Fruit fly (Drosophila melanogaster) whole organism, prepupa: ENCODE data around the gene Acer.

Experiments used
- CG10631 ChIP-seq: fragments of 200-800 bp; sonication (Bioruptor generic); optimal IDR thresholded peaks from 2 replicates; lab custom pipeline; 2016; ENCODE audit warnings: missing biosample characterization, missing genetic modification characterization
- CG10669 ChIP-seq: fragments of 200-800 bp; sonication (Bioruptor generic); optimal IDR thresholded peaks from 3 replicates; lab custom pipeline; 2018; ENCODE audit warnings: missing biosample characterization, mild to moderate bottlenecking, missing genetic modification characterization, moderate library complexity
- CG11294 ChIP-seq: fragments of 200-800 bp; sonication (Bioruptor generic); IDR thresholded peaks from 2 replicates; pipeline ENCODE4 v1.3.6; 2022; ENCODE audit warnings: missing biosample characterization, missing genetic modification characterization
- CG11762 ChIP-seq: fragments of 200-800 bp; sonication (Bioruptor generic); optimal IDR thresholded peaks from 3 replicates; lab custom pipeline; 2016; ENCODE audit warnings: missing biosample characterization, missing genetic modification characterization; ENCODE audit not compliant: insufficient read depth
- CG11902 ChIP-seq: fragments of 200-800 bp; sonication (Bioruptor generic); optimal IDR thresholded peaks from 3 replicates; lab custom pipeline; 2016; ENCODE audit warnings: missing biosample characterization, missing genetic modification characterization
- CG15336 ChIP-seq: fragments of 200-800 bp; sonication (Bioruptor generic); IDR thresholded peaks from 2 replicates; pipeline ENCODE4 v1.3.6; 2022; ENCODE audit warnings: missing biosample characterization, missing genetic modification characterization
- CG1621 ChIP-seq: fragments of 200-800 bp; sonication (Bioruptor generic); optimal IDR thresholded peaks from 3 replicates; lab custom pipeline; 2018; ENCODE audit warnings: missing biosample characterization, mild to moderate bottlenecking, missing genetic modification characterization
- CG16779 ChIP-seq: fragments of 200-800 bp; sonication (Bioruptor generic); optimal IDR thresholded peaks from 3 replicates; lab custom pipeline; 2017; ENCODE audit warnings: missing biosample characterization, mild to moderate bottlenecking, missing genetic modification characterization
- CG3032 ChIP-seq: fragments of 200-800 bp; optimal IDR thresholded peaks from 2 replicates; lab custom pipeline; 2019; ENCODE audit warnings: missing biosample characterization, mild to moderate bottlenecking, missing genetic modification characterization, moderate library complexity
- CG32006 ChIP-seq: fragments of 200-800 bp; sonication (Bioruptor generic); optimal IDR thresholded peaks from 3 replicates; lab custom pipeline; 2017; ENCODE audit warnings: missing biosample characterization, mild to moderate bottlenecking, missing genetic modification characterization
- CG6792 ChIP-seq: fragments of 200-800 bp; sonication (Bioruptor generic); optimal IDR thresholded peaks from 3 replicates; lab custom pipeline; 2016; ENCODE audit warnings: missing biosample characterization, missing genetic modification characterization
- CG6854 ChIP-seq: fragments of 200-800 bp; sonication (Bioruptor generic); optimal IDR thresholded peaks from 2 replicates; lab custom pipeline; 2017; ENCODE audit warnings: missing biosample characterization, mild to moderate bottlenecking, missing genetic modification characterization
- CG7368 ChIP-seq: fragments of 200-800 bp; sonication (Bioruptor generic); optimal IDR thresholded peaks from 3 replicates; lab custom pipeline; 2016; ENCODE audit warnings: missing biosample characterization, missing genetic modification characterization
- CG8119 ChIP-seq: fragments of 200-800 bp; sonication (Bioruptor generic); IDR thresholded peaks from 3 replicates; pipeline ENCODE4 v1.3.6; 2022; ENCODE audit warnings: missing biosample characterization, missing genetic modification characterization
- CG8632 ChIP-seq: fragments of 200-800 bp; sonication (Bioruptor generic); optimal IDR thresholded peaks from 3 replicates; lab custom pipeline; 2016; ENCODE audit warnings: missing biosample characterization, missing genetic modification characterization
- Eip78C ChIP-seq: fragments of 200-800 bp; sonication (Bioruptor generic); peaks from one replicate; lab custom pipeline; 2016; ENCODE audit warnings: missing biosample characterization, missing genetic modification characterization
- Eip93F ChIP-seq: fragments of 200-800 bp; sonication (Bioruptor generic); optimal IDR thresholded peaks from 2 replicates; lab custom pipeline; 2016; ENCODE audit warnings: missing biosample characterization, mild to moderate bottlenecking, missing genetic modification characterization
- Ets21C ChIP-seq: fragments of 200-800 bp; sonication (Bioruptor generic); optimal IDR thresholded peaks from 3 replicates; lab custom pipeline; 2016; ENCODE audit warnings: missing biosample characterization, missing genetic modification characterization
- Gug ChIP-seq: fragments of 200-800 bp; sonication (Bioruptor generic); IDR thresholded peaks from 2 replicates; pipeline ENCODE4 v1.3.6; 2022; ENCODE audit warnings: missing biosample characterization, missing genetic modification characterization
- Hr39 ChIP-seq: fragments of 200-800 bp; sonication (Bioruptor generic); optimal IDR thresholded peaks from 2 replicates; lab custom pipeline; 2016; ENCODE audit warnings: missing biosample characterization, missing genetic modification characterization
- Hr4 ChIP-seq: fragments of 200-800 bp; sonication (Bioruptor generic); optimal IDR thresholded peaks from 3 replicates; lab custom pipeline; 2016; ENCODE audit warnings: missing biosample characterization, missing genetic modification characterization
- Lpt ChIP-seq: fragments of 200-800 bp; sonication (Bioruptor generic); optimal IDR thresholded peaks from 3 replicates; lab custom pipeline; 2016; ENCODE audit warnings: missing biosample characterization, missing genetic modification characterization
- Met ChIP-seq: fragments of 200-800 bp; sonication (Bioruptor generic); optimal IDR thresholded peaks from 3 replicates; lab custom pipeline; 2016; ENCODE audit warnings: missing biosample characterization, missing genetic modification characterization
- OdsH ChIP-seq: fragments of 200-800 bp; sonication (Bioruptor generic); optimal IDR thresholded peaks from 3 replicates; lab custom pipeline; 2016; ENCODE audit warnings: missing biosample characterization, missing genetic modification characterization
- Smox ChIP-seq: fragments of 200-800 bp; sonication (Bioruptor generic); optimal IDR thresholded peaks from 3 replicates; lab custom pipeline; 2016; ENCODE audit warnings: missing biosample characterization, missing genetic modification characterization
- Sox102F ChIP-seq: fragments of 200-800 bp; sonication (Bioruptor generic); optimal IDR thresholded peaks from 2 replicates; lab custom pipeline; 2016; ENCODE audit warnings: missing biosample characterization, mild to moderate bottlenecking, missing genetic modification characterization
- Sox14 ChIP-seq: fragments of 200-800 bp; sonication (Bioruptor generic); optimal IDR thresholded peaks from 3 replicates; lab custom pipeline; 2016; ENCODE audit warnings: missing biosample characterization, missing genetic modification characterization
- Sox15 ChIP-seq: fragments of 200-800 bp; sonication (Bioruptor generic); optimal IDR thresholded peaks from 3 replicates; lab custom pipeline; 2016; ENCODE audit warnings: missing biosample characterization, missing genetic modification characterization
- achi ChIP-seq: fragments of 200-800 bp; sonication (Bioruptor generic); optimal IDR thresholded peaks from 3 replicates; lab custom pipeline; 2016; ENCODE audit warnings: missing biosample characterization, missing genetic modification characterization
- dsx ChIP-seq: fragments of 200-800 bp; optimal IDR thresholded peaks from 3 replicates; lab custom pipeline; 2019; ENCODE audit warnings: missing biosample characterization, mild to moderate bottlenecking, missing genetic modification characterization, moderate library complexity; ENCODE audit not compliant: poor library complexity, severe bottlenecking
- esn ChIP-seq: fragments of 200-800 bp; sonication (Bioruptor generic); optimal IDR thresholded peaks from 2 replicates; lab custom pipeline; 2016; ENCODE audit warnings: missing biosample characterization, mild to moderate bottlenecking, missing genetic modification characterization, moderate library complexity
- fd59A ChIP-seq: fragments of 200-800 bp; sonication (Bioruptor generic); optimal IDR thresholded peaks from 2 replicates; lab custom pipeline; 2017; ENCODE audit warnings: missing biosample characterization, mild to moderate bottlenecking, missing genetic modification characterization, missing genetic modification reagents
- fd85E ChIP-seq: fragments of 200-800 bp; sonication (Bioruptor generic); optimal IDR thresholded peaks from 3 replicates; lab custom pipeline; 2016; ENCODE audit warnings: missing biosample characterization, missing genetic modification characterization
- fkh ChIP-seq: fragments of 200-800 bp; sonication (Bioruptor generic); optimal IDR thresholded peaks from 3 replicates; lab custom pipeline; 2017; ENCODE audit warnings: missing biosample characterization, mild to moderate bottlenecking, missing genetic modification characterization, moderate library complexity
- lz ChIP-seq: fragments of 200-800 bp; sonication (Bioruptor generic); optimal IDR thresholded peaks from 3 replicates; lab custom pipeline; 2016; ENCODE audit warnings: missing biosample characterization, missing genetic modification characterization
- net ChIP-seq: fragments of 200-800 bp; sonication (Bioruptor generic); optimal IDR thresholded peaks from 3 replicates; lab custom pipeline; 2016; ENCODE audit warnings: missing biosample characterization, missing genetic modification characterization
- salr ChIP-seq, 2 experiments: fragments of 200-800 bp; sonication (Bioruptor generic); optimal IDR thresholded peaks; 3 replicates each; lab custom pipeline; 2016 to 2018; ENCODE audit warnings: missing biosample characterization in 2 of 2, missing genetic modification characterization in 2 of 2, mild to moderate bottlenecking in 1 of 2
- spab ChIP-seq: fragments of 200-800 bp; sonication (Bioruptor generic); optimal IDR thresholded peaks from 2 replicates; lab custom pipeline; 2017; ENCODE audit warnings: missing biosample characterization, mild to moderate bottlenecking, missing genetic modification characterization, missing genetic modification reagents
- svp ChIP-seq: fragments of 200-800 bp; sonication (Bioruptor generic); peaks from one replicate; lab custom pipeline; 2016; ENCODE audit warnings: missing biosample characterization, missing genetic modification characterization
- topi ChIP-seq: fragments of 200-800 bp; sonication (Bioruptor generic); optimal IDR thresholded peaks from 3 replicates; lab custom pipeline; 2016; ENCODE audit warnings: missing biosample characterization, missing genetic modification characterization
- vri ChIP-seq: fragments of 200-800 bp; sonication (Bioruptor generic); optimal IDR thresholded peaks from 3 replicates; lab custom pipeline; 2016; ENCODE audit warnings: missing biosample characterization, mild to moderate bottlenecking, missing genetic modification characterization

The Acer gene

DNA sequence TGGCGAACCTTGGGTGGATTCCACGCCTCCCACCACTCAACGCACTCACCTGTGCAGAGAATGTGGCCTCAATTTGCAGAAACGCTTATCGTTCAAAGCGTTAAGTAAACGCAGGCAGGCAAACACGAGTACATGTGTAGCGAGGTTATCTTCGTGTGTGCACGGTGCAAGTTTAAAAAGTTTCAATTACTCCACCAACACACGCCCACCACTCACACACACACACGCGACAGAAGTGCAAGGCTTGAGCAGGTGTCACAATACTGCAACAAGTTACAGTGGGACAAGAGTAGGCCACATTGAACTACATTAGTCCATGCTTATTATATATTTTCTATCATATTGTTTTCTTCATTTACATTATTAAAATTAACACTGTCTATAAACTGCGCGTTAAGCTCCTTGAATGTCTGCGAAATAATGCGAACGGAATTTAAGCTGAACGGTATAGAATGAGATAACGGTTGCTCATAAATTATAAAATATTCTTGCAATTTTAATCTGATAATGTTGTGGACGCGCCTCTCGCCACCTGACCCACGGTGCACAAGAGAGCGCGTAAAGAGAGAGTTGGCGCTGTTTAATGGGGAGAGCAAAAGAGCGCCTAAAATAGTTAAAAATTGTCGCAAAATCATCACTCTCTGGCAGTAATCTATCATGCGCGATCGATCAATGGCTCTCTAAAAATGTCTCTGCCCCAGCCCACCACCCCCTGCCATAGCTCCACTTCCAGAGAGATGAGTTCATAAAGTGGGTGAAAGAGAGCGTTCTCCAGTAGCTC is 13.0 kb downstream of the Acer start (continued):
- TF ChIP-seq CG11762 (GFP tag; lab: Kevin White, UChicago) (peak; percentile 98), CG8632 (peak; percentile 97), CG6792 (peak; percentile 98), achi (peak; percentile 98), Eip93F (GFP tag; lab: Kevin White, UChicago) (peak; percentile 96), CG10631 (GFP tag; lab: Kevin White, UChicago) (peak; percentile 96), esn (GFP tag; lab: Kevin White, UChicago) (peak; percentile 98), Sox15 (GFP tag; lab: Kevin White, UChicago) (peak; percentile 98), Met (GFP tag; lab: Kevin White, UChicago) (peak; percentile 98), Hr4 (GFP tag; lab: Kevin White, UChicago) (peak; percentile 99), svp (GFP tag; lab: Kevin White, UChicago) (peak; percentile 100), Gug (GFP tag; lab: Robert Waterston, UW) (peak; percentile 95), fkh (GFP tag; lab: Kevin White, UChicago) (peak; percentile 89), Lpt (peak; percentile 98), spab (GFP tag; lab: Kevin White, UChicago) (peak; percentile 97), CG15336 (GFP tag; lab: Robert Waterston, UW) (peak; percentile 99), CG10669 (GFP tag; lab: Kevin White, UChicago) (peak; percentile 97), Sox102F (peak; percentile 98), CG16779 (tag; lab: Kevin White, UChicago) (peak; percentile 97), topi (GFP tag; lab: Kevin White, UChicago) (peak; percentile 98), Ets21C (GFP tag; lab: Kevin White, UChicago) (peak; percentile 96), CG11294 (GFP tag; lab: Robert Waterston, UW) (peak; percentile 96), OdsH (peak; percentile 98), CG7368 (GFP tag; lab: Kevin White, UChicago) (peak; percentile 94), dsx (GFP tag; lab: Kevin White, UChicago) (peak; percentile 95), Hr39 (GFP tag; lab: Kevin White, UChicago) (peak; percentile 95), lz (GFP tag; lab: Kevin White, UChicago) (peak; percentile 98), Eip78C (peak; percentile 100), vri (peak; percentile 95), fd59A (peak; percentile 97), net (GFP tag; lab: Kevin White, UChicago) (peak; percentile 98), CG8119 (GFP tag; lab: Robert Waterston, UW) (peak; percentile 99), Sox14 (GFP tag; lab: Kevin White, UChicago) (peak; percentile 98), CG32006 (GFP tag; lab: Kevin White, UChicago) (peak; percentile 99), fd85E (GFP tag; lab: Kevin White, UChicago) (peak; percentile 94), CG6854 (GFP tag; lab: Kevin White, UChicago) (peak; percentile 98), Smox (GFP tag; lab: Kevin White, UChicago) (peak; percentile 98), CG11902 (GFP tag; lab: Kevin White, UChicago) (peak; percentile 97), salr (GFP tag; optimal IDR thresholded peaks at IDR 0.05; lab: Kevin White, UChicago) (peak; percentile 95 to 96), CG3032 (peak; percentile 98), CG1621 (tag; lab: Kevin White, UChicago) (peak; percentile 96)
